Worm (Caenorhabditis elegans): ENCODE results near the gene srh-56.

DNA sequence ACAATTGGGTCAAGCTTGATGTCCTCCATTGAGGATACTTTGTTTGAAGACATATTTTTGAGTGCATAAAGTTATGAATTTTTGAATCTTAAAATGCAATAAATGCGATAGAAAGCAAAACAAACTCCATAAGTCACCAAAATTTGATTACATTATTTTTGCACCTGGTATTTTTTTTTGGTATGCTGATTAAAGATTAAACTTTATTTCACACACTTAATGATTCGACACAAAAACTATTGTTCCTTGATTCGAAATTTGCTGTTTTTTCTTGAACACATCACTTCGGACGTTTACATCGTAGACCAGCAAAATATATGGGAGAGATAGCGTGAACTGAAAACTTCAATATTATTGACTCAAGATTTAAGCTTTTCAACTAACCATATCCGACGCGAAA lies 31.4 kb upstream of the srh-56 start, which contains the start of gene srg-61:
- TF ChIP-seq lin-1 (GFP tag; IDR thresholded peaks at IDR 0.05) (no peak), aha-1 (tag) (no peak), jun-1 (tag; optimal IDR thresholded peaks at IDR 0.05) (no peak), ctbp-1 (GFP tag; IDR thresholded peaks at IDR 0.05) (no peak), lsy-2 (tag; optimal IDR thresholded peaks at IDR 0.05) (no peak), daf-19 (GFP tag; conservative IDR thresholded peaks at IDR 0.05) (no peak), lir-3 (tag; optimal IDR thresholded peaks at IDR 0.05) (no peak), nhr-76 (tag; optimal IDR thresholded peaks at IDR 0.05) (no peak), snpc-4 (tag; optimal IDR thresholded peaks at IDR 0.05) (no peak)

Data from whole organism, L4 larva.